Worm (Caenorhabditis elegans) whole organism, L4 larva: Measurements from ENCODE around the gene C24H10.4.

Experiments
- ceh-62 ChIP-seq: sonication (generic microtip); optimal IDR thresholded peaks from 2 replicates; lab custom pipeline; 2017; ENCODE audit warnings: missing biosample characterization, missing genetic modification characterization
- mdt-29 ChIP-seq: fragments of 200-800 bp; sonication (Bioruptor generic); IDR thresholded peaks from 2 replicates; pipeline ENCODE4 v1.3.6; 2022; ENCODE audit warnings: missing genetic modification reagents, missing genetic modification characterization, missing compliant biosample characterization

DNA sequence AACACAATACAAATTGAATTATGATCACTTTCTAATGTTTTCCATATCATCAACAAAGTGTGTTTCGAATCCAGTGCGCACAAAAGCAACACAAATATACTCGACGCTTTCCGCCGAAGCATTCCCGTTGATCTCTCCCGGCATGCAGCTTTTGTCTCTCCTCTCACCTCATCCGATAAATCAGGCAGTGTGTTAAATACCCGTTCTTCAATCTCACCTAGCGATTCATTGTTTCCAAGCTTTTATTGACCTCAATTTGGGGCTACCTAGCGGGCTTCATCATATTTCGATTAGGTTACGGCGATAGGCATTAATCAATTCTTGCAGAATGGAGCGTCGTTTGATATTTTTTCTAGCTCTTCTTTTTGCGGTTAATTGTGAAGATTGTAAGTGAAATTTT, 34.8 kb downstream of the C24H10.4 start, which contains the start of gene ZC449.1:
- no peak for TF ChIP-seq mdt-29 (GFP tag; lab: Robert Waterston, UW)
- no peak for TF ChIP-seq ceh-62
